Worm (Caenorhabditis elegans) whole organism, midembryonic: Measurements from ENCODE around the gene F54F2.7.

Experiments used
- T22C8.4 ChIP-seq: fragments of 200-800 bp; sonication (Bioruptor generic); IDR thresholded peaks from 2 replicates; pipeline ENCODE4 v1.3.6; 2022; ENCODE audit warnings: missing genetic modification characterization, missing compliant biosample characterization
- ztf-29 ChIP-seq: fragments of 200-800 bp; sonication (Bioruptor generic); IDR thresholded peaks from 2 replicates; pipeline ENCODE4 v1.3.6; 2022; ENCODE audit warnings: missing genetic modification reagents, missing genetic modification characterization, missing compliant biosample characterization

- TF ChIP-seq T22C8.4 (no peak), ztf-29 (GFP tag; lab: Robert Waterston, UW) (no peak)
Observed at ce11 chrIII:8772428-8773027, 34.6 kb downstream of the F54F2.7 start.
